Worm (Caenorhabditis elegans) whole organism, L3 larva: ENCODE results near the gene M163.22.

Experiments
- R02D3.7 ChIP-seq: fragments of 150-350 bp; optimal IDR thresholded peaks from 2 replicates; lab custom pipeline; 2014; ENCODE audit warnings: missing biosample characterization, missing genetic modification characterization
- ZK546.5 ChIP-seq: sonication (generic microtip); optimal IDR thresholded peaks from 2 replicates; lab custom pipeline; 2017; ENCODE audit warnings: missing biosample characterization, missing genetic modification characterization
- aly-2 ChIP-seq: fragments of 150-350 bp; optimal IDR thresholded peaks from 2 replicates; lab custom pipeline; 2014; ENCODE audit warnings: missing biosample characterization, missing genetic modification characterization
- ama-1 ChIP-seq: fragments of 150-350 bp; optimal IDR thresholded peaks from 2 replicates; lab custom pipeline; 2018
- ceh-28 ChIP-seq: fragments of 150-350 bp; optimal IDR thresholded peaks from 2 replicates; lab custom pipeline; 2014; ENCODE audit warnings: missing biosample characterization, missing genetic modification reagents, missing genetic modification characterization
- ceh-82 ChIP-seq: fragments of 150-350 bp; optimal IDR thresholded peaks from 2 replicates; lab custom pipeline; 2014; ENCODE audit warnings: missing biosample characterization, missing genetic modification characterization
- daf-12 ChIP-seq: fragments of 150-350 bp; optimal IDR thresholded peaks from 2 replicates; lab custom pipeline; 2014; ENCODE audit warnings: missing biosample characterization, missing genetic modification reagents, missing genetic modification characterization
- egl-27 ChIP-seq: sonication (generic microtip); optimal IDR thresholded peaks from 4 replicates; lab custom pipeline; 2017; ENCODE audit warnings: missing biosample characterization, missing genetic modification reagents, missing genetic modification characterization
- egl-5 ChIP-seq: fragments of 150-350 bp; optimal IDR thresholded peaks from 2 replicates; lab custom pipeline; 2017; ENCODE audit warnings: missing biosample characterization, missing genetic modification reagents, missing genetic modification characterization, inconsistent platforms
- elt-2 ChIP-seq: sonication (generic microtip); optimal IDR thresholded peaks from 2 replicates; lab custom pipeline; 2016; ENCODE audit warnings: missing genetic modification reagents, mild to moderate bottlenecking, missing genetic modification characterization, missing compliant biosample characterization
- elt-3 ChIP-seq, 3 experiments: fragments of 150-350 bp in 1 of 3; sonication (generic microtip) in 2 of 3; optimal IDR thresholded peaks; 2 replicates in 2 of 3; 4 replicates in 1 of 3; lab custom pipeline; 2014 to 2017; ENCODE audit warnings: missing biosample characterization in 3 of 3, missing genetic modification characterization in 3 of 3
- eor-1 ChIP-seq, 2 experiments: fragments of 150-350 bp; optimal IDR thresholded peaks; 2 replicates each; lab custom pipeline; 2014 to 2018; ENCODE audit warnings: missing biosample characterization in 2 of 2, missing genetic modification characterization in 2 of 2
- fkh-10 ChIP-seq: sonication (generic microtip); optimal IDR thresholded peaks from 2 replicates; lab custom pipeline; 2017; ENCODE audit warnings: missing biosample characterization, missing genetic modification reagents, missing genetic modification characterization
- fkh-2 ChIP-seq: fragments of 150-350 bp; optimal IDR thresholded peaks from 2 replicates; lab custom pipeline; 2014; ENCODE audit warnings: missing biosample characterization, missing genetic modification reagents, missing genetic modification characterization
- jun-1 ChIP-seq: fragments of 150-350 bp; optimal IDR thresholded peaks from 2 replicates; lab custom pipeline; 2014; ENCODE audit warnings: missing biosample characterization, missing genetic modification reagents, missing genetic modification characterization
- lsy-12 ChIP-seq: sonication (generic microtip); optimal IDR thresholded peaks from 2 replicates; lab custom pipeline; 2016; ENCODE audit warnings: mild to moderate bottlenecking, missing genetic modification characterization, missing compliant biosample characterization
- mml-1 ChIP-seq: fragments of 150-350 bp; sonication (generic microtip); optimal IDR thresholded peaks from 3 replicates; lab custom pipeline; 2014; ENCODE audit warnings: missing biosample characterization, missing genetic modification characterization
- nhr-11 ChIP-seq: fragments of 150-350 bp; optimal IDR thresholded peaks from 2 replicates; lab custom pipeline; 2014; ENCODE audit warnings: missing biosample characterization, missing genetic modification characterization
- nhr-12 ChIP-seq: fragments of 150-350 bp; optimal IDR thresholded peaks from 2 replicates; lab custom pipeline; 2014; ENCODE audit warnings: missing biosample characterization, missing genetic modification characterization
- nhr-23 ChIP-seq: fragments of 150-350 bp; optimal IDR thresholded peaks from 2 replicates; lab custom pipeline; 2014; ENCODE audit warnings: missing biosample characterization, missing genetic modification reagents, missing genetic modification characterization
- nhr-237 ChIP-seq: fragments of 150-350 bp; optimal IDR thresholded peaks from 2 replicates; lab custom pipeline; 2014; ENCODE audit warnings: missing biosample characterization, missing genetic modification characterization
- nhr-25 ChIP-seq: sonication (generic microtip); optimal IDR thresholded peaks from 2 replicates; lab custom pipeline; 2017; ENCODE audit warnings: missing biosample characterization, missing genetic modification characterization
- nhr-28 ChIP-seq: fragments of 150-350 bp; optimal IDR thresholded peaks from 2 replicates; lab custom pipeline; 2014; ENCODE audit warnings: missing biosample characterization, missing genetic modification characterization
- nhr-43 ChIP-seq: sonication (generic microtip); optimal IDR thresholded peaks from 2 replicates; lab custom pipeline; 2016; ENCODE audit warnings: mild to moderate bottlenecking, missing genetic modification characterization, missing compliant biosample characterization; ENCODE audit not compliant: poor library complexity, severe bottlenecking
- nhr-76 ChIP-seq: fragments of 150-350 bp; sonication (generic microtip); optimal IDR thresholded peaks from 5 replicates; lab custom pipeline; 2014; ENCODE audit warnings: missing biosample characterization, missing genetic modification characterization
- nhr-77 ChIP-seq: fragments of 150-350 bp; optimal IDR thresholded peaks from 2 replicates; lab custom pipeline; 2014; ENCODE audit warnings: missing biosample characterization, missing genetic modification characterization
- pha-4 ChIP-seq: fragments of 150-350 bp; optimal IDR thresholded peaks from 2 replicates; lab custom pipeline; 2014; ENCODE audit warnings: missing biosample characterization, missing genetic modification reagents, missing genetic modification characterization
- sea-2 ChIP-seq: fragments of 150-350 bp; sonication (generic microtip); optimal IDR thresholded peaks from 4 replicates; lab custom pipeline; 2014; ENCODE audit warnings: missing biosample characterization, missing genetic modification reagents, missing genetic modification characterization
- tbx-2 ChIP-seq: sonication (generic microtip); optimal IDR thresholded peaks from 2 replicates; lab custom pipeline; 2016; ENCODE audit warnings: mild to moderate bottlenecking, missing genetic modification characterization, missing compliant biosample characterization
- zag-1 ChIP-seq: fragments of 150-350 bp; optimal IDR thresholded peaks from 2 replicates; lab custom pipeline; 2014; ENCODE audit warnings: missing biosample characterization, missing genetic modification characterization
- ztf-11 ChIP-seq: fragments of 150-350 bp; optimal IDR thresholded peaks from 2 replicates; lab custom pipeline; 2014; ENCODE audit warnings: missing biosample characterization, missing genetic modification characterization
- ztf-4 ChIP-seq: fragments of 150-350 bp; optimal IDR thresholded peaks from 2 replicates; lab custom pipeline; 2014; ENCODE audit warnings: missing biosample characterization, missing genetic modification characterization

Gene M163.22

ce11 chrX:14447498-14447897, 18.2 kb upstream of the M163.22 start:
- TF ChIP-seq nhr-77 (tag; lab: Kevin White, UChicago) (no peak), nhr-12 (no peak), ZK546.5 (no peak), nhr-237 (tag; lab: Kevin White, UChicago) (no peak), nhr-28 (no peak), ceh-28 (tag; lab: Kevin White, UChicago) (no peak), elt-3 (tag; optimal IDR thresholded peaks at IDR 0.05; lab: Kevin White, UChicago) (no peak), ceh-82 (tag; lab: Kevin White, UChicago) (no peak)
- TF ChIP-seq, all 47 proteins: peak for 0

- TF ChIP-seq egl-5 (tag; lab: Kevin White, UChicago) (no peak), elt-2 (tag; lab: Kevin White, UChicago) (no peak), ztf-11 (tag; lab: Kevin White, UChicago) (no peak), eor-1 (tag; optimal IDR thresholded peaks at IDR 0.05; lab: Kevin White, UChicago) (no peak), mml-1 (tag; lab: Kevin White, UChicago) (no peak), fkh-2 (no peak), daf-12 (tag; lab: Kevin White, UChicago) (no peak), nhr-43 (no peak), ceh-82 (tag; lab: Kevin White, UChicago) (no peak), tbx-2 (tag; lab: Kevin White, UChicago) (no peak), nhr-25 (tag; lab: Kevin White, UChicago) (no peak), ceh-28 (tag; lab: Kevin White, UChicago) (no peak), R02D3.7 (tag; lab: Kevin White, UChicago) (no peak), nhr-77 (tag; lab: Kevin White, UChicago) (no peak), aly-2 (tag; lab: Kevin White, UChicago) (no peak), lsy-12 (tag; lab: Kevin White, UChicago) (no peak), zag-1 (tag; lab: Kevin White, UChicago) (no peak), nhr-23 (tag; lab: Kevin White, UChicago) (no peak), nhr-76 (tag; lab: Kevin White, UChicago) (no peak)
Measured at ce11 chrX:14447910-14448309, 17.8 kb upstream of the M163.22 start, which contains the start of gene jmjd-3.2. Gene jmjd-3.2, plus strand, starts transcription at chrX:14448210.

ce11 chrX:14453735-14454134, 12.0 kb upstream of the M163.22 start, which contains the start of gene F23D12.7:
Gene F23D12.7, minus strand, starts transcription at chrX:14453835.
- TF ChIP-seq fkh-10 (GFP tag; lab: Kevin White, UChicago) (no peak), egl-27 (tag; lab: Kevin White, UChicago) (no peak), R02D3.7 (tag; lab: Kevin White, UChicago) (no peak)

- TF ChIP-seq ama-1 (lab: Kevin White, UChicago), result no peak
- TF ChIP-seq nhr-11 (tag; lab: Kevin White, UChicago), result no peak
- no peak for TF ChIP-seq fkh-2
- no peak for TF ChIP-seq nhr-76 (tag; lab: Kevin White, UChicago)
- TF ChIP-seq zag-1 (tag; lab: Kevin White, UChicago), result no peak
- TF ChIP-seq lsy-12 (tag; lab: Kevin White, UChicago), result no peak
- no peak for TF ChIP-seq jun-1
- TF ChIP-seq pha-4, result no peak
- TF ChIP-seq elt-3 (tag; optimal IDR thresholded peaks at IDR 0.05; lab: Kevin White, UChicago), result no peak
- TF ChIP-seq aly-2 (tag; lab: Kevin White, UChicago), result no peak
- no peak for TF ChIP-seq tbx-2 (tag; lab: Kevin White, UChicago)
- TF ChIP-seq nhr-28, result no peak
Measured at ce11 chrX:14455419-14455818, 10.3 kb upstream of the M163.22 start, which contains the start of gene Y66C5A.1. Gene Y66C5A.1, minus strand, starts transcription at chrX:14455519.

ce11 chrX:14460412-14460811, 5.3 kb upstream of the M163.22 start, which contains the start of gene Y66C5A.2:
Gene Y66C5A.2, plus strand, starts transcription at chrX:14460712.
- TF ChIP-seq ztf-4 (tag; lab: Kevin White, UChicago) (no peak), fkh-2 (no peak), nhr-11 (tag; lab: Kevin White, UChicago) (no peak), aly-2 (tag; lab: Kevin White, UChicago) (no peak), sea-2 (no peak), eor-1 (tag; optimal IDR thresholded peaks at IDR 0.05; lab: Kevin White, UChicago) (no peak), mml-1 (tag; lab: Kevin White, UChicago) (no peak)
